Fruit fly (Drosophila melanogaster): ENCODE measurements around the gene Pex12.
A peak's percentile ranks its signal among the peaks of the same experiment; 100 is the strongest.

The Pex12 gene

DNA sequence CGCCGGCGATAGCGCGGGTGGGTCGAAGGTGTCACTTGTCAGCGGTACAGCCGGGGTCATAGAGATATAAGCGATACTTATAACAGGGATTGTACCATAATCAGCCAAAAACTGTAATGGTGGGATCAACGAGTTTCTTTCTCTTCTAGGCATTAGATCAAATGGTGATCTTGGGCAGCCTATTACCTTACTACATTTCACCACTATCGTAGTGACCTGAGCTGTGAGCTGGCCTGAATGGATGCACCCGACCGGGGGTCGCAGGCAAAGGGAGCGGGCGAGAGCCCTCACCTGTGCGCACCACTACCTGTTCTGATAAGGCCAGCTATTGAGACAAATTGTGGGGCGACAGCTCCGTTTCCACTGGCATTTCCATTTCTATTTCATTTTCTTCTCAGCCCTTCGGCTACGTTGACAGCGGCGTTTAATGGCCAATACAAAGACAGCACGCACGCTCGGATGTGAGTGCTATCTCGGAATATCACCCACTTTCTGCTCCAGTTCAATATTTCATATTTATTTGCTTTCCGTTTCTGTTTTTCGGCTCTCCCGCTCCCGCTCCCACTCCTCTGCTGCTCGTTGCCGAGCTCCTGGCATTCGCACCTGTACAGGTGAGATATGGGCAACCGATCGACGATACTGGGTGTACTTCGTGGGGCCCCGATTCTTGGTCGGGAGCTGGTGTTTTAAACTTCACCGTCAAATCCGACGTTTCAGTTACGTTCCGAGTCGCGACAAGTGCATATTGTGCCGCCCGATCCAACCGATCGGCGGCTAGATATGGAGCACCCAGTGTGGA, 41.1 kb downstream of the Pex12 start (continued):
- TF ChIP-seq CG7372 (GFP tag; IDR thresholded peaks at IDR 0.05) (peak; percentile 59), cato (GFP tag; optimal IDR thresholded peaks at IDR 0.05; ENCODE audit: borderline replicate concordance) (peak; percentile 46), hth (optimal IDR thresholded peaks at IDR 0.05) (no peak), Mrtf (GFP tag; IDR thresholded peaks at IDR 0.05) (peak; percentile 71), CG17912 (GFP tag; optimal IDR thresholded peaks at IDR 0.05) (no peak), btn (GFP tag; optimal IDR thresholded peaks at IDR 0.05) (peak; percentile 53), zfh1 (GFP tag; IDR thresholded peaks at IDR 0.05) (peak; percentile 94), CG17359 (tag; optimal IDR thresholded peaks at IDR 0.05) (peak; percentile 89), CG15269 (tag; optimal IDR thresholded peaks at IDR 0.05) (peak; percentile 70), Sry-β (GFP tag; optimal IDR thresholded peaks at IDR 0.05) (peak; percentile 41), CG7745 (tag; optimal IDR thresholded peaks at IDR 0.05) (no peak), CG14441 (GFP tag; IDR thresholded peaks at IDR 0.05) (peak; percentile 80), CG18262 (tag; optimal IDR thresholded peaks at IDR 0.05) (peak; percentile 83), tgo (GFP tag; IDR thresholded peaks at IDR 0.05) (peak; percentile 79), fd64A (GFP tag; optimal IDR thresholded peaks at IDR 0.05) (peak; percentile 55), bigmax (GFP tag; optimal IDR thresholded peaks at IDR 0.05) (no peak), sna (GFP tag; IDR thresholded peaks at IDR 0.05; ENCODE audit: partially characterized antibody) (no peak), Atf3 (GFP tag; optimal IDR thresholded peaks at IDR 0.05) (peak; percentile 25), NC2β (GFP tag; optimal IDR thresholded peaks at IDR 0.05) (peak; percentile 21), Deaf1 (tag; optimal IDR thresholded peaks at IDR 0.05) (peak; percentile 96), Ets65A (GFP tag) (peak; percentile 97), HLH3B (GFP tag; IDR thresholded peaks at IDR 0.05) (peak; percentile 90), Fer1 (GFP tag; optimal IDR thresholded peaks at IDR 0.05) (peak; percentile 6), nom (GFP tag; optimal IDR thresholded peaks at IDR 0.05) (no peak), Gug (GFP tag; IDR thresholded peaks at IDR 0.05) (peak; percentile 85), CG17186 (GFP tag; optimal IDR thresholded peaks at IDR 0.05) (peak; percentile 63), CG6254 (GFP tag; optimal IDR thresholded peaks at IDR 0.05) (peak; percentile 79), ttk (GFP tag; IDR thresholded peaks at IDR 0.05) (peak; percentile 87), zen2 (GFP tag; IDR thresholded peaks at IDR 0.05; ENCODE audit: partially characterized antibody) (no peak), Nf-YC (tag; optimal IDR thresholded peaks at IDR 0.05) (peak; percentile 23), klu (GFP tag; IDR thresholded peaks at IDR 0.05) (0 out of 2 replicates have a peak, but pooled peaks have one; percentile 25), CG43689 (GFP tag; IDR thresholded peaks at IDR 0.05) (peak; percentile 53; the same call in 1 of the 2 replicates), abd-A (tag; optimal IDR thresholded peaks at IDR 0.05) (no peak), nerfin-1 (tag; optimal IDR thresholded peaks at IDR 0.05) (peak; percentile 66), CG3407 (GFP tag; optimal IDR thresholded peaks at IDR 0.05) (peak; percentile 71), MTF-1 (GFP tag; optimal IDR thresholded peaks at IDR 0.05; ENCODE audit: borderline replicate concordance) (peak; percentile 74), Spps (tag; optimal IDR thresholded peaks at IDR 0.05) (peak; percentile 49), CG2712 (tag; optimal IDR thresholded peaks at IDR 0.05) (peak; percentile 87), hb (GFP tag; IDR thresholded peaks at IDR 0.05; ENCODE audit: partially characterized antibody) (no peak), eve (GFP tag; optimal IDR thresholded peaks at IDR 0.05) (no peak), hbn (GFP tag; IDR thresholded peaks at IDR 0.05; ENCODE audit: partially characterized antibody) (no peak), CG14667 (GFP tag; IDR thresholded peaks at IDR 0.05) (peak; percentile 74), CG17829 (tag; optimal IDR thresholded peaks at IDR 0.05) (peak; percentile 77), tna (GFP tag; IDR thresholded peaks at IDR 0.05; ENCODE audit: partially characterized antibody) (no peak), gsb-n (tag; optimal IDR thresholded peaks at IDR 0.05) (peak; percentile 81), repo (GFP tag; optimal IDR thresholded peaks at IDR 0.05) (peak; percentile 45), lbe (GFP tag; optimal IDR thresholded peaks at IDR 0.05) (no peak), kah (GFP tag; optimal IDR thresholded peaks at IDR 0.05) (peak; percentile 48), PHDP (tag; optimal IDR thresholded peaks at IDR 0.05) (peak; percentile 53)
